Worm (Caenorhabditis elegans): ENCODE measurements around the gene C18D11.10.

DNA sequence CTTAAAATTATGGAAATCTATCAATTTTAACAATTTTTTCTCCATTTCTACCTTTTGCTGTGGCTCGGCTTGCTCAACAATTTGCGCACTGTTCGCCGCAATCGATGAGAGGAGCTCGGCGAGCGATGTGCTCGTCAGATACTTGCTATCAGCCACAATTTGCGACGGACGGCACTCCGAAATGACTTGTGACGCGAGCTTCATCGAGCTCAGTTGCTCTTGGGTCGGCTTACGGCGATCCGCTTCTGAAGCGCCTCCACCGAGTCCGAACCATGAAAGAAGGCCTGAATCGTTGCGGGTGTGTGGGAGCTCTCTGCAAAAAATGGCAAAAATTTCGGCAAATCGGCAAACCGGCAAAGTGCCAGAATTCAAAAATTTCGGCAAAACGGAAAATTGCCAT lies 46.9 kb upstream of the C18D11.10 start:
- TF ChIP-seq unc-39 (tag; optimal IDR thresholded peaks at IDR 0.05) (no peak), jun-1 (tag; optimal IDR thresholded peaks at IDR 0.05) (no peak), fos-1 (tag; optimal IDR thresholded peaks at IDR 0.05) (no peak), elt-3 (tag; optimal IDR thresholded peaks at IDR 0.05) (no peak), nhr-28 (tag; optimal IDR thresholded peaks at IDR 0.05) (no peak), nhr-77 (tag; optimal IDR thresholded peaks at IDR 0.05) (no peak), mdl-1 (tag; optimal IDR thresholded peaks at IDR 0.05) (no peak), nhr-25 (tag; optimal IDR thresholded peaks at IDR 0.05) (no peak), unc-62 (GFP tag; optimal IDR thresholded peaks at IDR 0.05) (no peak)
